Fruit fly (Drosophila melanogaster): Measurements from ENCODE around the gene drl.

The drl gene

dm6 chr2L:19163143-19163974, 26.8 kb upstream of the drl start:
- TF ChIP-seq woc (GFP tag; optimal IDR thresholded peaks at IDR 0.05) = peak; percentile 34
- peak; percentile 3 for TF ChIP-seq HLH106 (tag; optimal IDR thresholded peaks at IDR 0.05)
- no peak for TF ChIP-seq N (GFP tag; optimal IDR thresholded peaks at IDR 0.05)
- no peak for TF ChIP-seq br (GFP tag; optimal IDR thresholded peaks at IDR 0.05)
- TF ChIP-seq foxo (GFP tag; optimal IDR thresholded peaks at IDR 0.05) = peak in 1 of 2 experiments; percentile 17
- peak; percentile 18 for TF ChIP-seq OdsH (GFP tag; optimal IDR thresholded peaks at IDR 0.05)
- no peak for TF ChIP-seq dmrt93B (GFP tag; optimal IDR thresholded peaks at IDR 0.05)
- no peak for TF ChIP-seq CrebA (GFP tag; optimal IDR thresholded peaks at IDR 0.05; ENCODE audit: borderline replicate concordance)
- peak; percentile 87 for TF ChIP-seq psq (GFP tag; optimal IDR thresholded peaks at IDR 0.05)
- TF ChIP-seq CG9705 (GFP tag; optimal IDR thresholded peaks at IDR 0.05) = no peak
- TF ChIP-seq jim (GFP tag; optimal IDR thresholded peaks at IDR 0.05) = no peak
- no peak for TF ChIP-seq sage (GFP tag; optimal IDR thresholded peaks at IDR 0.05)
- TF ChIP-seq lola (GFP tag; optimal IDR thresholded peaks at IDR 0.05) = no peak
- peak; percentile 24 for TF ChIP-seq fru (GFP tag; optimal IDR thresholded peaks at IDR 0.05)
- no peak for TF ChIP-seq CG32264 (GFP tag; optimal IDR thresholded peaks at IDR 0.05)
- no peak for TF ChIP-seq Myc (optimal IDR thresholded peaks at IDR 0.05)
- TF ChIP-seq sv (GFP tag; optimal IDR thresholded peaks at IDR 0.05) = no peak

- TF ChIP-seq sv (GFP tag; optimal IDR thresholded peaks at IDR 0.05) = no peak
- no peak for TF ChIP-seq jim (GFP tag; optimal IDR thresholded peaks at IDR 0.05)
- TF ChIP-seq dmrt93B (GFP tag; optimal IDR thresholded peaks at IDR 0.05) = no peak
- TF ChIP-seq woc (GFP tag; optimal IDR thresholded peaks at IDR 0.05) = no peak
- no peak for TF ChIP-seq Dif (GFP tag; optimal IDR thresholded peaks at IDR 0.05; ENCODE audit: partially characterized antibody)
- TF ChIP-seq Vsx2 (GFP tag; optimal IDR thresholded peaks at IDR 0.05; ENCODE audit: partially characterized antibody) = no peak
- no peak for TF ChIP-seq rgr (GFP tag; optimal IDR thresholded peaks at IDR 0.05)
- TF ChIP-seq Abd-B (GFP tag; optimal IDR thresholded peaks at IDR 0.05) = no peak
- TF ChIP-seq pan (optimal IDR thresholded peaks at IDR 0.05) = no peak
- no peak for TF ChIP-seq dl (GFP tag; optimal IDR thresholded peaks at IDR 0.05; ENCODE audit: insufficient read depth in 1 of 2, partially characterized antibody in 2 of 2)
- no peak for TF ChIP-seq brk (GFP tag; optimal IDR thresholded peaks at IDR 0.05)
- TF ChIP-seq N (GFP tag; optimal IDR thresholded peaks at IDR 0.05) = no peak
- no peak for TF ChIP-seq Mio (GFP tag; optimal IDR thresholded peaks at IDR 0.05)
- TF ChIP-seq Hr83 (GFP tag; optimal IDR thresholded peaks at IDR 0.05; ENCODE audit: poor library complexity, severe bottlenecking) = no peak
- TF ChIP-seq Hnf4 (GFP tag; optimal IDR thresholded peaks at IDR 0.05) = no peak
- TF ChIP-seq Jra (GFP tag; optimal IDR thresholded peaks at IDR 0.05) = no peak
These were observed 26.2 kb upstream of the drl start for dm6 chr2L:19163975-19164371.

dm6 chr2L:19164933-19165813, 25.0 kb upstream of the drl start:
- TF ChIP-seq lola (GFP tag; optimal IDR thresholded peaks at IDR 0.05) (no peak), Hr78 (GFP tag; optimal IDR thresholded peaks at IDR 0.05) (no peak), fru (GFP tag; optimal IDR thresholded peaks at IDR 0.05) (peak; percentile 97), N (GFP tag; optimal IDR thresholded peaks at IDR 0.05) (no peak), rgr (GFP tag; optimal IDR thresholded peaks at IDR 0.05) (peak; percentile 96), Dif (GFP tag; optimal IDR thresholded peaks at IDR 0.05; ENCODE audit: partially characterized antibody) (peak; percentile 64), Hnf4 (GFP tag; optimal IDR thresholded peaks at IDR 0.05) (peak; percentile 89), ey (GFP tag; optimal IDR thresholded peaks at IDR 0.05) (peak; percentile 95), Hr83 (GFP tag; optimal IDR thresholded peaks at IDR 0.05; ENCODE audit: poor library complexity, severe bottlenecking) (no peak), pan (optimal IDR thresholded peaks at IDR 0.05) (no peak), HLH106 (tag; optimal IDR thresholded peaks at IDR 0.05) (peak; percentile 91), Jra (GFP tag; optimal IDR thresholded peaks at IDR 0.05) (peak; percentile 84), foxo (GFP tag; optimal IDR thresholded peaks at IDR 0.05) (peak; percentile 79 to 96), br (GFP tag; optimal IDR thresholded peaks at IDR 0.05) (peak; percentile 89), tai (GFP tag; optimal IDR thresholded peaks at IDR 0.05) (peak; percentile 89), Myc (optimal IDR thresholded peaks at IDR 0.05) (no peak), Abd-B (GFP tag; optimal IDR thresholded peaks at IDR 0.05) (no peak), usp (GFP tag; optimal IDR thresholded peaks at IDR 0.05) (no peak), Vsx2 (GFP tag; optimal IDR thresholded peaks at IDR 0.05; ENCODE audit: partially characterized antibody) (no peak), woc (GFP tag; optimal IDR thresholded peaks at IDR 0.05) (peak; percentile 89), CG32264 (GFP tag; optimal IDR thresholded peaks at IDR 0.05) (peak; percentile 81), brk (GFP tag; optimal IDR thresholded peaks at IDR 0.05) (peak; percentile 94), dsf (GFP tag; optimal IDR thresholded peaks at IDR 0.05; ENCODE audit: borderline replicate concordance) (peak; percentile 35), Sp1 (GFP tag; optimal IDR thresholded peaks at IDR 0.05) (peak; percentile 92), CG9705 (GFP tag; optimal IDR thresholded peaks at IDR 0.05) (peak; percentile 75), GATAd (GFP tag; optimal IDR thresholded peaks at IDR 0.05) (no peak), OdsH (GFP tag; optimal IDR thresholded peaks at IDR 0.05) (peak; percentile 96), psq (GFP tag; optimal IDR thresholded peaks at IDR 0.05) (peak; percentile 92), dl (GFP tag; optimal IDR thresholded peaks at IDR 0.05; ENCODE audit: insufficient read depth in 1 of 2, partially characterized antibody in 2 of 2) (peak; percentile 41 to 42), sage (GFP tag; optimal IDR thresholded peaks at IDR 0.05) (peak; percentile 87), jim (GFP tag; optimal IDR thresholded peaks at IDR 0.05) (no peak), CrebA (GFP tag; optimal IDR thresholded peaks at IDR 0.05; ENCODE audit: borderline replicate concordance) (no peak), dmrt93B (GFP tag; optimal IDR thresholded peaks at IDR 0.05) (peak; percentile 82), Mio (GFP tag; optimal IDR thresholded peaks at IDR 0.05) (no peak), Dfd (GFP tag; optimal IDR thresholded peaks at IDR 0.05) (peak; percentile 40), h (GFP tag; optimal IDR thresholded peaks at IDR 0.05) (peak; percentile 96), sv (GFP tag; optimal IDR thresholded peaks at IDR 0.05) (peak; percentile 95)
